Fruit fly (Drosophila melanogaster) whole organism, embryonic: ENCODE measurements around the gene CG5191.

Source experiments
- Atf6 ChIP-seq: fragments of 200-800 bp; sonication (Bioruptor generic); IDR thresholded peaks from 2 replicates; pipeline ENCODE4 v1.3.6; 2022; ENCODE audit warnings: missing biosample characterization, missing genetic modification characterization
- B-H1 ChIP-seq: fragments of 200-800 bp; sonication (Bioruptor generic); IDR thresholded peaks from 3 replicates; pipeline ENCODE4 v1.3.6; 2022; ENCODE audit warnings: missing biosample characterization, missing genetic modification characterization
- CG10979 ChIP-seq: fragments of 200-800 bp; sonication (Bioruptor generic); optimal IDR thresholded peaks from 2 replicates; lab custom pipeline; 2018; ENCODE audit warnings: missing biosample characterization, mild to moderate bottlenecking, missing genetic modification characterization, moderate library complexity
- CG12219 ChIP-seq: fragments of 200-800 bp; sonication (Bioruptor generic); optimal IDR thresholded peaks from 3 replicates; lab custom pipeline; 2018; ENCODE audit warnings: missing biosample characterization, mild to moderate bottlenecking, missing genetic modification characterization
- CG12942 ChIP-seq: fragments of 200-800 bp; sonication (Bioruptor generic); optimal IDR thresholded peaks from 3 replicates; lab custom pipeline; 2016; ENCODE audit warnings: missing biosample characterization, missing genetic modification characterization
- CG14860 ChIP-seq: fragments of 200-800 bp; sonication (Bioruptor generic); IDR thresholded peaks from 3 replicates; pipeline ENCODE4 v1.3.6; 2022; ENCODE audit warnings: missing biosample characterization, missing genetic modification characterization; ENCODE audit not compliant: partially characterized antibody
- CG18599 ChIP-seq: fragments of 200-800 bp; sonication (Bioruptor generic); optimal IDR thresholded peaks from 3 replicates; lab custom pipeline; 2017; ENCODE audit warnings: missing biosample characterization, missing genetic modification characterization, mild to moderate bottlenecking, moderate library complexity, missing genetic modification reagents
- CG2120 ChIP-seq: fragments of 200-800 bp; sonication (Bioruptor generic); optimal IDR thresholded peaks from 3 replicates; lab custom pipeline; 2016; ENCODE audit warnings: missing biosample characterization, missing genetic modification characterization
- CG2129 ChIP-seq: fragments of 200-800 bp; sonication (Bioruptor generic); IDR thresholded peaks from 2 replicates; pipeline ENCODE4 v1.3.6; 2022; ENCODE audit warnings: missing biosample characterization, missing genetic modification characterization; ENCODE audit not compliant: partially characterized antibody
- CG2875 ChIP-seq: fragments of 200-800 bp; sonication (Bioruptor generic); optimal IDR thresholded peaks from 2 replicates; lab custom pipeline; 2017; ENCODE audit warnings: missing biosample characterization, mild to moderate bottlenecking, missing genetic modification characterization, missing genetic modification reagents
- CG34422 ChIP-seq: fragments of 200-800 bp; sonication (Bioruptor generic); IDR thresholded peaks from 3 replicates; pipeline ENCODE4 v1.3.6; 2022; ENCODE audit warnings: missing biosample characterization, missing genetic modification characterization
- CG5245 ChIP-seq: fragments of 200-800 bp; sonication (Bioruptor generic); optimal IDR thresholded peaks from 3 replicates; lab custom pipeline; 2016; ENCODE audit warnings: missing biosample characterization, missing genetic modification characterization
- CG6854 ChIP-seq: fragments of 200-800 bp; sonication (Bioruptor generic); optimal IDR thresholded peaks from 3 replicates; lab custom pipeline; 2017; ENCODE audit warnings: missing biosample characterization, mild to moderate bottlenecking, missing genetic modification characterization
- CG7372 ChIP-seq: fragments of 200-800 bp; sonication (Bioruptor generic); IDR thresholded peaks from 2 replicates; pipeline ENCODE4 v1.3.6; 2022; ENCODE audit warnings: missing biosample characterization, missing genetic modification characterization
- CG7556 ChIP-seq: fragments of 200-800 bp; sonication (Bioruptor generic); optimal IDR thresholded peaks from 2 replicates; lab custom pipeline; 2017; ENCODE audit warnings: missing biosample characterization, mild to moderate bottlenecking, missing genetic modification characterization
- CG8359 ChIP-seq: fragments of 200-800 bp; sonication (Bioruptor generic); optimal IDR thresholded peaks from 2 replicates; lab custom pipeline; 2017; ENCODE audit warnings: missing biosample characterization, mild to moderate bottlenecking, missing genetic modification characterization, borderline replicate concordance
- Dip2 ChIP-seq: fragments of 200-800 bp; sonication (Bioruptor generic); IDR thresholded peaks from 2 replicates; pipeline ENCODE4 v1.3.6; 2022; ENCODE audit warnings: missing biosample characterization, missing genetic modification characterization
- E2f1 ChIP-seq: fragments of 200-800 bp; sonication (Bioruptor generic); IDR thresholded peaks from 2 replicates; pipeline ENCODE4 v1.3.6; 2022; ENCODE audit warnings: missing biosample characterization, missing genetic modification characterization
- GATAe ChIP-seq: fragments of 200-800 bp; sonication (Bioruptor generic); conservative IDR thresholded peaks from 2 replicates; pipeline ENCODE4 v1.3.6; 2022; ENCODE audit warnings: missing biosample characterization, missing genetic modification characterization
- Hr39 ChIP-seq: fragments of >200 bp; optimal IDR thresholded peaks from 2 replicates; lab custom pipeline; 2017
- Jarid2 ChIP-seq: fragments of 200-800 bp; sonication (Bioruptor generic); optimal IDR thresholded peaks from 3 replicates; lab custom pipeline; 2017; ENCODE audit warnings: mild to moderate bottlenecking, missing biosample characterization, missing genetic modification reagents, missing genetic modification characterization
- Lim3 ChIP-seq: fragments of 200-800 bp; sonication (Bioruptor generic); IDR thresholded peaks from 2 replicates; pipeline ENCODE4 v1.3.6; 2022; ENCODE audit warnings: missing biosample characterization, missing genetic modification characterization
- Neu2 ChIP-seq: fragments of 200-800 bp; sonication (Bioruptor generic); optimal IDR thresholded peaks from 3 replicates; lab custom pipeline; 2016; ENCODE audit warnings: missing biosample characterization, missing genetic modification characterization, borderline replicate concordance
- Opbp ChIP-seq: fragments of 200-800 bp; sonication (Bioruptor generic); IDR thresholded peaks from 3 replicates; pipeline ENCODE4 v1.3.6; 2022; ENCODE audit warnings: missing biosample characterization, missing genetic modification characterization; ENCODE audit not compliant: partially characterized antibody
- Ptx1 ChIP-seq: fragments of 200-800 bp; sonication (Bioruptor generic); IDR thresholded peaks from 2 replicates; pipeline ENCODE4 v1.3.6; 2022; ENCODE audit warnings: missing biosample characterization, missing genetic modification characterization
- Ravus ChIP-seq: fragments of 200-800 bp; sonication (Bioruptor generic); IDR thresholded peaks from 2 replicates; pipeline ENCODE4 v1.3.6; 2022; ENCODE audit warnings: missing biosample characterization, missing genetic modification characterization
- Side ChIP-seq: fragments of 200-800 bp; sonication (Bioruptor generic); optimal IDR thresholded peaks from 2 replicates; lab custom pipeline; 2016; ENCODE audit warnings: missing biosample characterization, missing genetic modification characterization
- TFAM ChIP-seq: fragments of 200-800 bp; sonication (Bioruptor generic); optimal IDR thresholded peaks from 2 replicates; lab custom pipeline; 2017; ENCODE audit warnings: missing biosample characterization, missing genetic modification characterization, inconsistent platforms
- Usf ChIP-seq: fragments of 200-800 bp; sonication (Bioruptor generic); optimal IDR thresholded peaks from 2 replicates; lab custom pipeline; 2017; ENCODE audit warnings: missing genotype, missing biosample characterization, missing genetic modification characterization
- ase ChIP-seq: fragments of 200-800 bp; sonication (Bioruptor generic); IDR thresholded peaks from 3 replicates; pipeline ENCODE4 v1.3.6; 2022; ENCODE audit warnings: missing biosample characterization, missing genetic modification characterization
- dm ChIP-seq: fragments of 200-800 bp; sonication (Bioruptor generic); optimal IDR thresholded peaks from 3 replicates; lab custom pipeline; 2016; ENCODE audit warnings: missing biosample characterization, missing genetic modification characterization
- dmrt11E ChIP-seq: fragments of 200-800 bp; sonication (Bioruptor generic); optimal IDR thresholded peaks from 3 replicates; lab custom pipeline; 2018; ENCODE audit warnings: missing biosample characterization, mild to moderate bottlenecking, missing genetic modification characterization, moderate library complexity
- dpn ChIP-seq, 2 experiments: fragments of 200-800 bp; sonication (Bioruptor generic); optimal IDR thresholded peaks; 3 replicates each; lab custom pipeline; 2016; ENCODE audit warnings: missing biosample characterization in 2 of 2, missing genetic modification characterization in 2 of 2
- ems ChIP-seq: fragments of 200-800 bp; sonication (Bioruptor generic); optimal IDR thresholded peaks from 3 replicates; lab custom pipeline; 2016; ENCODE audit warnings: missing biosample characterization, missing genetic modification characterization
- eyg ChIP-seq: fragments of 200-800 bp; sonication (Bioruptor generic); optimal IDR thresholded peaks from 3 replicates; lab custom pipeline; 2016; ENCODE audit warnings: missing biosample characterization, missing genetic modification characterization
- lilli ChIP-seq: fragments of 200-800 bp; sonication (Bioruptor generic); optimal IDR thresholded peaks from 3 replicates; lab custom pipeline; 2016; ENCODE audit warnings: missing biosample characterization, missing genetic modification characterization
- lmd ChIP-seq: fragments of 200-800 bp; sonication (Bioruptor generic); IDR thresholded peaks from 2 replicates; pipeline ENCODE4 v1.3.6; 2022; ENCODE audit warnings: missing biosample characterization, missing genetic modification characterization
- lola ChIP-seq, 3 experiments: fragments of >200 bp in 2 of 3; fragments of 200-800 bp in 1 of 3; sonication (Bioruptor generic) in 1 of 3; optimal IDR thresholded peaks; 2 replicates each; lab custom pipeline; 2017 to 2019; ENCODE audit warnings: missing biosample characterization in 3 of 3, missing genetic modification characterization in 3 of 3, mild to moderate bottlenecking in 1 of 3, moderate library complexity in 1 of 3
- luna ChIP-seq: fragments of 200-800 bp; sonication (Bioruptor generic); optimal IDR thresholded peaks from 2 replicates; lab custom pipeline; 2016; ENCODE audit warnings: missing biosample characterization, missing genetic modification characterization
- maf-S ChIP-seq: fragments of 200-800 bp; sonication (Bioruptor generic); optimal IDR thresholded peaks from 2 replicates; lab custom pipeline; 2016; ENCODE audit warnings: missing biosample characterization, missing genetic modification characterization
- nerfin-1 ChIP-seq: fragments of 200-800 bp; sonication (Bioruptor generic); optimal IDR thresholded peaks from 3 replicates; lab custom pipeline; 2019; ENCODE audit warnings: missing biosample characterization, mild to moderate bottlenecking, missing genetic modification characterization, moderate library complexity
- nom ChIP-seq: fragments of 200-800 bp; sonication (Bioruptor generic); optimal IDR thresholded peaks from 2 replicates; lab custom pipeline; 2017; ENCODE audit warnings: missing biosample characterization, missing genetic modification characterization, mild to moderate bottlenecking, moderate library complexity, missing genetic modification reagents
- otp ChIP-seq: fragments of 200-800 bp; sonication (Bioruptor generic); IDR thresholded peaks from 3 replicates; pipeline ENCODE4, ENCODE4 v1.3.6; 2022; ENCODE audit warnings: missing biosample characterization, missing genetic modification characterization
- slbo ChIP-seq: fragments of 200-800 bp; sonication (Bioruptor generic); IDR thresholded peaks from 2 replicates; pipeline ENCODE4 v1.3.6; 2022; ENCODE audit warnings: missing biosample characterization, missing genetic modification characterization
- sob ChIP-seq: fragments of 200-800 bp; sonication (Bioruptor generic); IDR thresholded peaks from 2 replicates; pipeline ENCODE4 v1.3.6; 2022; ENCODE audit warnings: missing biosample characterization, missing genetic modification characterization
- tll ChIP-seq, 2 experiments: fragments of 200-800 bp in 1 of 2; fragments of >200 bp in 1 of 2; sonication (Bioruptor generic) in 1 of 2; optimal IDR thresholded peaks; 2 replicates each; lab custom pipeline; 2017 to 2019; ENCODE audit warnings: missing biosample characterization in 2 of 2, missing genetic modification characterization in 2 of 2, mild to moderate bottlenecking in 1 of 2, moderate library complexity in 1 of 2
- ttk ChIP-seq: fragments of 200-800 bp; sonication (Bioruptor generic); IDR thresholded peaks from 2 replicates; pipeline ENCODE4 v2.1.2; 2022; ENCODE audit warnings: missing biosample characterization, missing genetic modification characterization
- twi ChIP-seq: fragments of 200-800 bp; optimal IDR thresholded peaks from 2 replicates; lab custom pipeline; 2019; ENCODE audit warnings: missing biosample characterization, mild to moderate bottlenecking, missing genetic modification characterization, moderate library complexity
- unpg ChIP-seq: fragments of 200-800 bp; sonication (Bioruptor generic); optimal IDR thresholded peaks from 3 replicates; lab custom pipeline; 2018; ENCODE audit warnings: missing biosample characterization, mild to moderate bottlenecking, missing genetic modification characterization, moderate library complexity
- vvl ChIP-seq: fragments of 200-800 bp; sonication (Bioruptor generic); IDR thresholded peaks from 2 replicates; pipeline ENCODE4 v1.3.6; 2022; ENCODE audit warnings: missing biosample characterization, missing genetic modification characterization
- zf30C ChIP-seq: fragments of 200-800 bp; sonication (Bioruptor generic); optimal IDR thresholded peaks from 3 replicates; lab custom pipeline; 2018; ENCODE audit warnings: missing biosample characterization, mild to moderate bottlenecking, missing genetic modification characterization

The CG5191 gene

dm6 chr3R:20555023-20555422, 5.6 kb upstream of the CG5191 start (continued):
- TF ChIP-seq Jarid2 (GFP tag; lab: Kevin White, UChicago) (no peak), vvl (GFP tag; lab: Robert Waterston, UW) (peak; percentile 87), CG10979 (tag; lab: Kevin White, UChicago) (peak; percentile 51), tll (GFP tag; optimal IDR thresholded peaks at IDR 0.05; lab: Kevin White, UChicago) (no peak), zf30C (GFP tag; lab: Kevin White, UChicago) (no peak), CG14860 (no peak), Dip2 (GFP tag; lab: Robert Waterston, UW) (no peak), Ravus (GFP tag; lab: Robert Waterston, UW) (peak; percentile 45), CG5245 (GFP tag; lab: Kevin White, UChicago) (no peak), dm (no peak), CG18599 (GFP tag; lab: Kevin White, UChicago) (peak; percentile 75), dpn (GFP tag; optimal IDR thresholded peaks at IDR 0.05; lab: Kevin White, UChicago) (peak in 1 of 2 experiments; percentile 40), unpg (GFP tag; lab: Kevin White, UChicago) (peak; percentile 47), CG2129 (GFP tag; lab: Robert Waterston, UW) (no peak), otp (no peak), E2f1 (GFP tag; lab: Robert Waterston, UW) (peak; percentile 71), CG7556 (GFP tag; lab: Kevin White, UChicago) (peak; percentile 27), ttk (GFP tag; lab: Robert Waterston, UW) (0 out of 2 replicates have a peak, but pooled peaks have one; percentile 20), lola (GFP tag; optimal IDR thresholded peaks at IDR 0.05; lab: Kevin White, UChicago) (no peak), eyg (GFP tag; lab: Kevin White, UChicago) (no peak), CG8359 (no peak), luna (GFP tag; lab: Kevin White, UChicago) (no peak), Lim3 (GFP tag; lab: Robert Waterston, UW) (no peak), Opbp (GFP tag; lab: Robert Waterston, UW) (no peak), nerfin-1 (tag; lab: Kevin White, UChicago) (no peak), CG6854 (GFP tag; lab: Kevin White, UChicago) (peak; percentile 34), CG12219 (GFP tag; lab: Kevin White, UChicago) (no peak), ems (peak; percentile 57), Ptx1 (peak; percentile 73), lilli (GFP tag; lab: Kevin White, UChicago) (no peak), CG2120 (GFP tag; lab: Kevin White, UChicago) (no peak), CG12942 (no peak), Atf6 (peak; percentile 78), CG2875 (GFP tag; lab: Kevin White, UChicago) (no peak), Usf (GFP tag; lab: Kevin White, UChicago) (no peak), sob (GFP tag; lab: Robert Waterston, UW) (peak; percentile 73; the same call in 1 of the 2 replicates), B-H1 (GFP tag; lab: Robert Waterston, UW) (no peak; the same call in 2 of the 3 replicates), lmd (GFP tag; lab: Robert Waterston, UW) (peak; percentile 58), dmrt11E (tag; lab: Kevin White, UChicago) (no peak), GATAe (GFP tag; lab: Robert Waterston, UW) (0 out of 2 replicates have a peak, but pooled peaks have one; percentile 14), ase (0 out of 3 replicates have a peak, but pooled peaks have one; percentile 33), CG34422 (GFP tag; lab: Robert Waterston, UW) (0 out of 3 replicates have a peak, but pooled peaks have one; percentile 56), Neu2 (GFP tag; lab: Kevin White, UChicago) (no peak), twi (tag; lab: Kevin White, UChicago) (no peak), Side (peak; percentile 49), maf-S (GFP tag; lab: Kevin White, UChicago) (no peak), Hr39 (lab: Kevin White, UChicago) (no peak), CG7372 (GFP tag; lab: Robert Waterston, UW) (no peak), slbo (no peak), nom (no peak), TFAM (GFP tag; lab: Kevin White, UChicago) (no peak)
